Fruit fly (Drosophila melanogaster) whole organism, embryonic: ENCODE results near the gene unc-119.

Source experiments
- Ptx1 ChIP-seq: fragments of 200-800 bp; sonication (Bioruptor generic); IDR thresholded peaks from 2 replicates; pipeline ENCODE4 v1.3.6; 2022; ENCODE audit warnings: missing biosample characterization, missing genetic modification characterization
- peb ChIP-seq: fragments of 200-800 bp; sonication (Bioruptor generic); IDR thresholded peaks from 2 replicates; pipeline ENCODE4 v1.3.6; 2022; ENCODE audit warnings: missing biosample characterization, missing genetic modification characterization
- psq ChIP-seq: fragments of 200-800 bp; sonication (Bioruptor generic); optimal IDR thresholded peaks from 2 replicates; lab custom pipeline; 2017; ENCODE audit warnings: missing biosample characterization, missing genetic modification characterization

dm6 chrX:7315925-7316650 is 25.0 kb upstream of the unc-119 start:
- TF ChIP-seq psq (GFP tag; lab: Kevin White, UChicago), result no peak
- TF ChIP-seq Ptx1, result no peak
- TF ChIP-seq peb (GFP tag; lab: Robert Waterston, UW), result no peak
